Fruit fly (Drosophila melanogaster) whole organism, embryonic: Measurements from ENCODE around the gene CG5969.

Experiments used
- CG10321 ChIP-seq: fragments of 200-800 bp; sonication (Bioruptor generic); IDR thresholded peaks from 2 replicates; pipeline ENCODE4 v1.3.6; 2022; ENCODE audit warnings: missing biosample characterization, missing genetic modification characterization
- CG12942 ChIP-seq: fragments of 200-800 bp; sonication (Bioruptor generic); optimal IDR thresholded peaks from 3 replicates; lab custom pipeline; 2016; ENCODE audit warnings: missing biosample characterization, missing genetic modification characterization
- CG13624 ChIP-seq: fragments of 200-800 bp; sonication (Bioruptor generic); optimal IDR thresholded peaks from 2 replicates; lab custom pipeline; 2016; ENCODE audit warnings: missing biosample characterization, missing genetic modification characterization
- CG14050 ChIP-seq: fragments of 200-800 bp; sonication (Bioruptor generic); IDR thresholded peaks from 3 replicates; pipeline ENCODE4 v1.3.6; 2022; ENCODE audit warnings: missing biosample characterization, missing genetic modification characterization
- CG1602 ChIP-seq: fragments of 200-800 bp; sonication (Bioruptor generic); optimal IDR thresholded peaks from 3 replicates; lab custom pipeline; 2016; ENCODE audit warnings: missing biosample characterization, missing genetic modification characterization
- CG17361 ChIP-seq: fragments of 200-800 bp; sonication (Bioruptor generic); IDR thresholded peaks from 3 replicates; pipeline ENCODE4 v1.3.6; 2022; ENCODE audit warnings: missing biosample characterization, missing genetic modification characterization
- CG31365 ChIP-seq: fragments of 200-800 bp; sonication (Bioruptor generic); optimal IDR thresholded peaks from 2 replicates; lab custom pipeline; 2018; ENCODE audit warnings: missing biosample characterization, mild to moderate bottlenecking, missing genetic modification characterization
- CG3847 ChIP-seq: fragments of 200-800 bp; sonication (Bioruptor generic); IDR thresholded peaks from 2 replicates; pipeline ENCODE4 v1.3.6; 2022; ENCODE audit warnings: missing biosample characterization, missing genetic modification characterization
- CG42726 ChIP-seq: fragments of 200-800 bp; sonication (Bioruptor generic); IDR thresholded peaks from 2 replicates; pipeline ENCODE4 v1.3.6; 2022; ENCODE audit warnings: missing biosample characterization, missing genetic modification characterization; ENCODE audit not compliant: partially characterized antibody
- CG4617 ChIP-seq: fragments of 200-800 bp; sonication (Bioruptor generic); optimal IDR thresholded peaks from 3 replicates; lab custom pipeline; 2016; ENCODE audit warnings: missing biosample characterization, missing genetic modification characterization, borderline replicate concordance
- CG5953 ChIP-seq: fragments of 200-800 bp; sonication (Bioruptor generic); IDR thresholded peaks from 2 replicates; pipeline ENCODE4 v1.3.6; 2022; ENCODE audit warnings: missing biosample characterization, missing genetic modification characterization
- CHES-1-like ChIP-seq: fragments of 200-800 bp; sonication (Bioruptor generic); optimal IDR thresholded peaks from 2 replicates; lab custom pipeline; 2016; ENCODE audit warnings: missing biosample characterization, missing genetic modification characterization
- CkIIα-i1 ChIP-seq: fragments of 200-800 bp; sonication (Bioruptor generic); IDR thresholded peaks from 2 replicates; pipeline ENCODE4 v1.3.6; 2022; ENCODE audit warnings: missing biosample characterization, missing genetic modification characterization
- D19B ChIP-seq: fragments of 200-800 bp; sonication (Bioruptor generic); optimal IDR thresholded peaks from 2 replicates; lab custom pipeline; 2017; ENCODE audit warnings: missing biosample characterization, mild to moderate bottlenecking, missing genetic modification characterization
- Dek ChIP-seq: fragments of 200-800 bp; sonication (Bioruptor generic); optimal IDR thresholded peaks from 3 replicates; lab custom pipeline; 2019; ENCODE audit warnings: missing biosample characterization, mild to moderate bottlenecking, missing genetic modification characterization, moderate library complexity
- Dll ChIP-seq: fragments of 200-800 bp; sonication (Bioruptor generic); IDR thresholded peaks from 4 replicates; pipeline ENCODE4 v1.3.6; 2022; ENCODE audit warnings: missing biosample characterization, missing genetic modification characterization; ENCODE audit not compliant: partially characterized antibody
- Fer3 ChIP-seq: fragments of 200-800 bp; sonication (Bioruptor generic); optimal IDR thresholded peaks from 2 replicates; lab custom pipeline; 2018; ENCODE audit warnings: missing biosample characterization, mild to moderate bottlenecking, missing genetic modification characterization, moderate library complexity
- H2.0 ChIP-seq: fragments of 200-800 bp; sonication (Bioruptor generic); IDR thresholded peaks from 2 replicates; pipeline ENCODE4 v1.3.6; 2022; ENCODE audit warnings: missing biosample characterization, missing genetic modification characterization
- Hmx ChIP-seq: fragments of 200-800 bp; sonication (Bioruptor generic); optimal IDR thresholded peaks from 2 replicates; lab custom pipeline; 2016; ENCODE audit warnings: missing biosample characterization, missing genetic modification characterization
- Lhr ChIP-seq: fragments of 200-800 bp; sonication (Bioruptor generic); optimal IDR thresholded peaks from 3 replicates; lab custom pipeline; 2017; ENCODE audit warnings: mild to moderate bottlenecking, missing biosample characterization, missing genetic modification reagents, missing genetic modification characterization
- MESR4 ChIP-seq: fragments of 200-800 bp; sonication (Bioruptor generic); optimal IDR thresholded peaks from 2 replicates; lab custom pipeline; 2018; ENCODE audit warnings: missing biosample characterization, mild to moderate bottlenecking, missing genetic modification characterization, moderate library complexity
- MTF-1 ChIP-seq: fragments of 200-800 bp; sonication (Bioruptor generic); optimal IDR thresholded peaks from 2 replicates; lab custom pipeline; 2018; ENCODE audit warnings: missing biosample characterization, mild to moderate bottlenecking, missing genetic modification characterization, borderline replicate concordance
- NC2β ChIP-seq: fragments of 200-800 bp; sonication (Bioruptor generic); optimal IDR thresholded peaks from 2 replicates; lab custom pipeline; 2016; ENCODE audit warnings: missing biosample characterization, missing genetic modification characterization
- Optix ChIP-seq: fragments of 200-800 bp; sonication (Bioruptor generic); IDR thresholded peaks from 3 replicates; pipeline ENCODE4 v1.3.6; 2022; ENCODE audit warnings: missing biosample characterization, missing genetic modification characterization
- Scr ChIP-seq: fragments of 200-800 bp; sonication (Bioruptor generic); IDR thresholded peaks from 2 replicates; pipeline ENCODE4 v1.3.6; 2022; ENCODE audit warnings: missing biosample characterization, missing genetic modification characterization; ENCODE audit not compliant: partially characterized antibody
- Sox102F ChIP-seq: fragments of 200-800 bp; sonication (Bioruptor generic); optimal IDR thresholded peaks from 2 replicates; lab custom pipeline; 2018; ENCODE audit warnings: missing biosample characterization, mild to moderate bottlenecking, missing genetic modification characterization, moderate library complexity
- Vsx1 ChIP-seq: fragments of 200-800 bp; sonication (Bioruptor generic); optimal IDR thresholded peaks from 2 replicates; lab custom pipeline; 2017; ENCODE audit warnings: missing biosample characterization, mild to moderate bottlenecking, missing genetic modification characterization, missing genetic modification reagents
- ara ChIP-seq: fragments of 200-800 bp; sonication (Bioruptor generic); IDR thresholded peaks from 2 replicates; pipeline ENCODE4 v1.3.6; 2022; ENCODE audit warnings: missing biosample characterization, missing genetic modification characterization
- corto ChIP-seq: fragments of 200-800 bp; sonication (Bioruptor generic); optimal IDR thresholded peaks from 2 replicates; lab custom pipeline; 2016; ENCODE audit warnings: missing biosample characterization, mild to moderate bottlenecking, missing genetic modification characterization, moderate library complexity
- danr ChIP-seq: fragments of 200-800 bp; sonication (Bioruptor generic); IDR thresholded peaks from 2 replicates; pipeline ENCODE4 v1.3.6; 2022; ENCODE audit warnings: missing biosample characterization, missing genetic modification characterization
- ewg ChIP-seq: fragments of 200-800 bp; sonication (Bioruptor generic); optimal IDR thresholded peaks from 3 replicates; lab custom pipeline; 2017; ENCODE audit warnings: mild to moderate bottlenecking, missing biosample characterization, missing genetic modification reagents, missing genetic modification characterization
- fru ChIP-seq: fragments of >200 bp; optimal IDR thresholded peaks from 2 replicates; lab custom pipeline; 2017
- ftz-f1 ChIP-seq: fragments of 200-800 bp; sonication (Bioruptor generic); optimal IDR thresholded peaks from 2 replicates; lab custom pipeline; 2016; ENCODE audit warnings: missing biosample characterization, missing genetic modification characterization
- gt ChIP-seq: fragments of 200-800 bp; sonication (Bioruptor generic); IDR thresholded peaks from 2 replicates; pipeline ENCODE4 v1.3.6; 2022; ENCODE audit warnings: missing biosample characterization, missing genetic modification characterization
- hkb ChIP-seq, 2 experiments: fragments of 200-800 bp in 1 of 2; fragments of >200 bp in 1 of 2; sonication (Bioruptor generic) in 1 of 2; IDR thresholded peaks in 1 of 2; optimal IDR thresholded peaks in 1 of 2; 2 replicates each; pipeline versions ENCODE4 v1.3.6 to Lab custom; 2017 to 2022; ENCODE audit warnings: missing biosample characterization in 1 of 2, missing genetic modification characterization in 1 of 2
- jigr1 ChIP-seq: fragments of 200-800 bp; sonication (Bioruptor generic); IDR thresholded peaks from 3 replicates; pipeline ENCODE4 v1.3.6; 2022; ENCODE audit warnings: missing biosample characterization, missing genetic modification characterization
- kay ChIP-seq: fragments of 200-800 bp; sonication (Bioruptor generic); optimal IDR thresholded peaks from 2 replicates; lab custom pipeline; 2016; ENCODE audit warnings: missing biosample characterization, missing genetic modification characterization
- klu ChIP-seq: fragments of 200-800 bp; sonication (Bioruptor generic); IDR thresholded peaks from 2 replicates; pipeline ENCODE4 v1.3.6; 2022; ENCODE audit warnings: missing biosample characterization, missing genetic modification characterization
- luna ChIP-seq: fragments of 200-800 bp; sonication (Bioruptor generic); optimal IDR thresholded peaks from 2 replicates; lab custom pipeline; 2016; ENCODE audit warnings: missing biosample characterization, missing genetic modification characterization
- oc ChIP-seq: fragments of 200-800 bp; sonication (Bioruptor generic); optimal IDR thresholded peaks from 2 replicates; lab custom pipeline; 2018; ENCODE audit warnings: missing biosample characterization, mild to moderate bottlenecking, missing genetic modification characterization, moderate library complexity
- odd ChIP-seq: fragments of 200-800 bp; sonication (Bioruptor generic); optimal IDR thresholded peaks from 2 replicates; lab custom pipeline; 2017; ENCODE audit warnings: missing biosample characterization, mild to moderate bottlenecking, missing genetic modification characterization
- scrt ChIP-seq: fragments of 200-800 bp; sonication (Bioruptor generic); optimal IDR thresholded peaks from 2 replicates; lab custom pipeline; 2018; ENCODE audit warnings: missing biosample characterization, mild to moderate bottlenecking, missing genetic modification characterization, moderate library complexity
- sna ChIP-seq: fragments of 200-800 bp; sonication (Bioruptor generic); IDR thresholded peaks from 2 replicates; pipeline ENCODE4 v1.3.6; 2022; ENCODE audit warnings: missing biosample characterization, missing genetic modification characterization; ENCODE audit not compliant: partially characterized antibody
- tin ChIP-seq: fragments of 200-800 bp; sonication (Bioruptor generic); optimal IDR thresholded peaks from 3 replicates; lab custom pipeline; 2016; ENCODE audit warnings: missing biosample characterization, missing genetic modification characterization
- ttk ChIP-seq: fragments of 200-800 bp; sonication (Bioruptor generic); IDR thresholded peaks from 2 replicates; pipeline ENCODE4 v2.1.2; 2022; ENCODE audit warnings: missing biosample characterization, missing genetic modification characterization
- vnd ChIP-seq: fragments of 200-800 bp; sonication (Bioruptor generic); IDR thresholded peaks from 3 replicates; pipeline ENCODE4 v1.3.6; 2022; ENCODE audit warnings: missing biosample characterization, missing genetic modification characterization; ENCODE audit not compliant: partially characterized antibody
- wor ChIP-seq: fragments of 200-800 bp; sonication (Bioruptor generic); IDR thresholded peaks from 2 replicates; pipeline ENCODE4 v1.3.6; 2022; ENCODE audit warnings: missing biosample characterization, missing genetic modification characterization
- zfh2 ChIP-seq: fragments of 200-800 bp; sonication (Bioruptor generic); optimal IDR thresholded peaks from 2 replicates; lab custom pipeline; 2016; ENCODE audit warnings: missing biosample characterization, missing genetic modification characterization

Gene CG5969

dm6 chr3L:20493417-20494261, 20.1 kb downstream of the CG5969 start (continued):
- TF ChIP-seq ewg (peak; percentile 15), CG3847 (GFP tag; lab: Robert Waterston, UW) (peak; percentile 72), oc (no peak), vnd (no peak), Optix (GFP tag; lab: Robert Waterston, UW) (no peak), MTF-1 (GFP tag; lab: Kevin White, UChicago) (peak; percentile 59), Vsx1 (GFP tag; lab: Kevin White, UChicago) (peak; percentile 53), klu (GFP tag; lab: Robert Waterston, UW) (peak; percentile 29; the same call in 1 of the 2 replicates), Dll (GFP tag; lab: Robert Waterston, UW) (peak; percentile 55; the same call in 1 of the 4 replicates), Lhr (GFP tag; lab: Kevin White, UChicago) (no peak), NC2β (GFP tag; lab: Kevin White, UChicago) (no peak), zfh2 (GFP tag; lab: Kevin White, UChicago) (peak; percentile 39), corto (peak; percentile 59), CG31365 (peak; percentile 0), CG5953 (GFP tag; lab: Robert Waterston, UW) (peak; percentile 36; the same call in 1 of the 2 replicates), kay (GFP tag; lab: Kevin White, UChicago) (no peak), ftz-f1 (GFP tag; lab: Kevin White, UChicago) (no peak), sna (GFP tag; lab: Robert Waterston, UW) (no peak), jigr1 (GFP tag; lab: Robert Waterston, UW) (peak; percentile 53; the same call in 2 of the 3 replicates), CG1602 (peak; percentile 13), CG42726 (no peak), CG10321 (peak; percentile 37; the same call in 1 of the 2 replicates), CG13624 (GFP tag; lab: Kevin White, UChicago) (peak; percentile 51), CG17361 (GFP tag; lab: Robert Waterston, UW) (peak; percentile 69), Scr (GFP tag; lab: Robert Waterston, UW) (no peak), luna (GFP tag; lab: Kevin White, UChicago) (peak; percentile 14), Dek (tag; lab: Kevin White, UChicago) (peak; percentile 78), danr (GFP tag; lab: Robert Waterston, UW) (peak; percentile 68; the same call in 1 of the 2 replicates), fru (lab: Kevin White, UChicago) (no peak), wor (GFP tag; lab: Robert Waterston, UW) (peak; percentile 58), ttk (GFP tag; lab: Robert Waterston, UW) (peak; percentile 72; the same call in 1 of the 2 replicates), H2.0 (GFP tag; lab: Robert Waterston, UW) (peak; percentile 71), CkIIα-i1 (no peak), Sox102F (peak; percentile 83), CG12942 (peak; percentile 45), CHES-1-like (GFP tag; lab: Kevin White, UChicago) (peak; percentile 40), odd (GFP tag; lab: Kevin White, UChicago) (peak; percentile 27), D19B (peak; percentile 23), ara (GFP tag; lab: Robert Waterston, UW) (peak; percentile 50; the same call in 1 of the 2 replicates), Fer3 (tag; lab: Kevin White, UChicago) (peak; percentile 78), scrt (peak; percentile 64), hkb (optimal IDR thresholded peaks at IDR 0.05; lab: Kevin White, UChicago) (no peak), hkb (GFP tag; IDR thresholded peaks at IDR 0.05; lab: Robert Waterston, UW) (peak; percentile 76), Hmx (GFP tag; lab: Kevin White, UChicago) (peak; percentile 57), CG4617 (peak; percentile 23), MESR4 (GFP tag; lab: Kevin White, UChicago) (no peak), CG14050 (GFP tag; lab: Robert Waterston, UW) (peak; percentile 67), tin (peak; percentile 50), gt (no peak)
